Worm (Caenorhabditis elegans) whole organism, mixed stage, embryonic: ENCODE data around the gene T26H5.10.

ENCODE experiments used
- M03D4.4 ChIP-seq: sonication (generic microtip); optimal IDR thresholded peaks from 2 replicates; lab custom pipeline; 2017; ENCODE audit warnings: mild to moderate bottlenecking, missing genetic modification characterization, missing compliant biosample characterization
- bed-3 ChIP-seq: fragments of 200-800 bp; sonication (Bioruptor generic); optimal IDR thresholded peaks from 3 replicates; lab custom pipeline; 2018; ENCODE audit warnings: mild to moderate bottlenecking, missing genetic modification characterization, moderate library complexity, missing compliant biosample characterization
- blmp-1 ChIP-seq: fragments of 150-350 bp; optimal IDR thresholded peaks from 2 replicates; lab custom pipeline; 2014; ENCODE audit warnings: missing biosample characterization, missing genetic modification characterization
- ceh-39 ChIP-seq: fragments of 150-350 bp; optimal IDR thresholded peaks from 2 replicates; lab custom pipeline; 2014; ENCODE audit warnings: missing biosample characterization, missing genetic modification characterization
- ceh-43 ChIP-seq: fragments of 200-800 bp; sonication (Bioruptor generic); optimal IDR thresholded peaks from 2 replicates; lab custom pipeline; 2018; ENCODE audit warnings: mild to moderate bottlenecking, missing genetic modification characterization, moderate library complexity, missing compliant biosample characterization
- ceh-83 ChIP-seq: fragments of 200-800 bp; sonication (Bioruptor generic); optimal IDR thresholded peaks from 2 replicates; lab custom pipeline; 2018; ENCODE audit warnings: mild to moderate bottlenecking, missing genetic modification characterization, missing compliant biosample characterization
- ces-1 ChIP-seq: fragments of 150-350 bp; optimal IDR thresholded peaks from 2 replicates; lab custom pipeline; 2014; ENCODE audit warnings: missing biosample characterization, missing genetic modification reagents, missing genetic modification characterization
- cnd-1 ChIP-seq: fragments of 200-800 bp; sonication (Bioruptor generic); optimal IDR thresholded peaks from 2 replicates; lab custom pipeline; 2018; ENCODE audit warnings: mild to moderate bottlenecking, missing genetic modification characterization, missing compliant biosample characterization
- drap-1 ChIP-seq: fragments of 200-800 bp; sonication (Bioruptor generic); optimal IDR thresholded peaks from 3 replicates; lab custom pipeline; 2018; ENCODE audit warnings: mild to moderate bottlenecking, missing genetic modification characterization, missing compliant biosample characterization
- elt-1 ChIP-seq: sonication (generic microtip); optimal IDR thresholded peaks from 2 replicates; lab custom pipeline; 2017; ENCODE audit warnings: missing genetic modification characterization, mild to moderate bottlenecking, missing compliant biosample characterization, antibody characterized with exemption, moderate library complexity, borderline replicate concordance; ENCODE audit not compliant: insufficient read depth
- elt-3 ChIP-seq: fragments of 150-350 bp; optimal IDR thresholded peaks from 2 replicates; lab custom pipeline; 2014; ENCODE audit warnings: missing biosample characterization, missing genetic modification characterization
- ham-2 ChIP-seq: fragments of 200-800 bp; sonication (Bioruptor generic); optimal IDR thresholded peaks from 2 replicates; lab custom pipeline; 2018; ENCODE audit warnings: mild to moderate bottlenecking, missing genetic modification characterization, missing compliant biosample characterization
- hlh-1 ChIP-seq: fragments of 150-350 bp; optimal IDR thresholded peaks from 2 replicates; lab custom pipeline; 2014; ENCODE audit warnings: missing biosample characterization, missing genetic modification reagents, missing genetic modification characterization
- lin-13 ChIP-seq: fragments of 150-350 bp; optimal IDR thresholded peaks from 2 replicates; lab custom pipeline; 2014; ENCODE audit warnings: missing biosample characterization, missing genetic modification characterization
- lin-32 ChIP-seq: fragments of 200-800 bp; sonication (Bioruptor generic); optimal IDR thresholded peaks from 2 replicates; lab custom pipeline; 2018; ENCODE audit warnings: mild to moderate bottlenecking, missing genetic modification characterization, missing compliant biosample characterization
- lsy-2 ChIP-seq: fragments of 150-350 bp; optimal IDR thresholded peaks from 2 replicates; lab custom pipeline; 2014; ENCODE audit warnings: missing biosample characterization, missing genetic modification characterization
- mab-5 ChIP-seq: fragments of 150-350 bp; optimal IDR thresholded peaks from 2 replicates; lab custom pipeline; 2014; ENCODE audit warnings: missing biosample characterization, missing genetic modification characterization
- mep-1 ChIP-seq: fragments of 150-350 bp; optimal IDR thresholded peaks from 2 replicates; lab custom pipeline; 2017; ENCODE audit warnings: missing biosample characterization, missing genetic modification reagents, missing genetic modification characterization, inconsistent platforms
- nhr-12 ChIP-seq: fragments of 150-350 bp; optimal IDR thresholded peaks from 2 replicates; lab custom pipeline; 2014; ENCODE audit warnings: missing biosample characterization, missing genetic modification characterization
- nhr-2 ChIP-seq: fragments of 150-350 bp; optimal IDR thresholded peaks from 2 replicates; lab custom pipeline; 2014; ENCODE audit warnings: missing biosample characterization, missing genetic modification characterization
- nhr-237 ChIP-seq: fragments of 150-350 bp; optimal IDR thresholded peaks from 2 replicates; lab custom pipeline; 2014; ENCODE audit warnings: missing biosample characterization, missing genetic modification characterization
- nhr-28 ChIP-seq: fragments of 150-350 bp; optimal IDR thresholded peaks from 2 replicates; lab custom pipeline; 2014; ENCODE audit warnings: missing biosample characterization, missing genetic modification characterization
- nhr-76 ChIP-seq: sonication (generic microtip); optimal IDR thresholded peaks from 2 replicates; lab custom pipeline; 2017; ENCODE audit warnings: missing biosample characterization, missing genetic modification characterization
- pha-4 ChIP-seq: fragments of 150-350 bp; optimal IDR thresholded peaks from 2 replicates; lab custom pipeline; 2018; ENCODE audit warnings: missing biosample characterization, missing genetic modification reagents, missing genetic modification characterization
- sem-2 ChIP-seq: fragments of 200-800 bp; sonication (Bioruptor generic); optimal IDR thresholded peaks from 2 replicates; lab custom pipeline; 2018; ENCODE audit warnings: mild to moderate bottlenecking, missing genetic modification characterization, missing compliant biosample characterization
- snpc-4 ChIP-seq: fragments of 150-350 bp; optimal IDR thresholded peaks from 2 replicates; lab custom pipeline; 2014; ENCODE audit warnings: missing biosample characterization, missing genetic modification characterization
- sptf-1 ChIP-seq: sonication (generic microtip); optimal IDR thresholded peaks from 2 replicates; lab custom pipeline; 2017; ENCODE audit warnings: mild to moderate bottlenecking, missing genetic modification characterization, moderate library complexity, missing compliant biosample characterization
- tbx-8 ChIP-seq: fragments of 200-800 bp; sonication (Bioruptor generic); optimal IDR thresholded peaks from 2 replicates; lab custom pipeline; 2018; ENCODE audit warnings: mild to moderate bottlenecking, missing genetic modification characterization, moderate library complexity, missing compliant biosample characterization
- unc-120 ChIP-seq: sonication (generic microtip); optimal IDR thresholded peaks from 2 replicates; lab custom pipeline; 2017; ENCODE audit warnings: missing genetic modification characterization, missing compliant biosample characterization; ENCODE audit not compliant: poor library complexity, severe bottlenecking
- unc-39 ChIP-seq: fragments of 150-350 bp; optimal IDR thresholded peaks from 2 replicates; lab custom pipeline; 2014; ENCODE audit warnings: missing biosample characterization, missing genetic modification characterization
- unc-62 ChIP-seq: fragments of 150-350 bp; optimal IDR thresholded peaks from 2 replicates; lab custom pipeline; 2014; ENCODE audit warnings: missing biosample characterization, missing genetic modification reagents, missing genetic modification characterization
- ztf-11 ChIP-seq: fragments of 150-350 bp; optimal IDR thresholded peaks from 2 replicates; lab custom pipeline; 2014; ENCODE audit warnings: missing biosample characterization, missing genetic modification characterization

Gene T26H5.10

DNA sequence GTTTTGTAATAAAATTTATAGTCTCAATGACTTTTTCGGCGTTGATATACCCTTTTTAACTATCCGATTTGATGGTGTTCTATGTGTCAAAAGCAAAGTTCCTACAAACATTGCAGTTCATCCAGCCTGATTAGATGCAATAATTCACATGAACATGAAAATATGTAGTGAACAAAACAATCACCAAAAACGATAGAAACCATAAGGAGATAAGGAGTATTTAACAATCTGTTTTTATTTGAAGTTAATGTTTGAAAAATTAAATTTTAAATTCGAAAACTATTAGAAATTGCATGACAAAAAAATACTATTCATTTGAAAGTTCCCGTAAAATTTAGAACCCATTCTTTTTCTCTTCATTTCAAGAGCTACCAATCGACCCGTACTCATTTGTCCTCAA is 16.7 kb downstream of the T26H5.10 start, which contains the start of gene fbxa-209:
Gene fbxa-209, minus strand, starts transcription at position 101 of the 400 bp plus-strand sequence.
- TF ChIP-seq cnd-1 (tag; lab: Kevin White, UChicago) = no peak
- no peak for TF ChIP-seq M03D4.4 (tag; lab: Kevin White, UChicago)
- TF ChIP-seq nhr-2 (tag; lab: Kevin White, UChicago) = no peak
- no peak for TF ChIP-seq ham-2 (GFP tag; lab: Kevin White, UChicago)
- TF ChIP-seq ces-1 (GFP tag; lab: Kevin White, UChicago) = no peak
- no peak for TF ChIP-seq ztf-11 (tag; lab: Kevin White, UChicago)
- TF ChIP-seq mab-5 (tag; lab: Kevin White, UChicago) = no peak
- TF ChIP-seq pha-4 (tag; lab: Kevin White, UChicago) = no peak
- TF ChIP-seq unc-39 (tag; lab: Kevin White, UChicago) = no peak
- no peak for TF ChIP-seq ceh-83
- no peak for TF ChIP-seq nhr-76 (tag; lab: Kevin White, UChicago)
- TF ChIP-seq ceh-43 (GFP tag; lab: Kevin White, UChicago) = no peak
- TF ChIP-seq sptf-1 (tag; lab: Kevin White, UChicago) = no peak
- no peak for TF ChIP-seq drap-1 (GFP tag; lab: Kevin White, UChicago)
- no peak for TF ChIP-seq lin-13 (tag; lab: Kevin White, UChicago)
- no peak for TF ChIP-seq hlh-1 (tag; lab: Kevin White, UChicago)
- no peak for TF ChIP-seq lin-32 (GFP tag; lab: Kevin White, UChicago)
- no peak for TF ChIP-seq nhr-237 (tag; lab: Kevin White, UChicago)
- TF ChIP-seq, all 35 proteins: peak for 0

DNA sequence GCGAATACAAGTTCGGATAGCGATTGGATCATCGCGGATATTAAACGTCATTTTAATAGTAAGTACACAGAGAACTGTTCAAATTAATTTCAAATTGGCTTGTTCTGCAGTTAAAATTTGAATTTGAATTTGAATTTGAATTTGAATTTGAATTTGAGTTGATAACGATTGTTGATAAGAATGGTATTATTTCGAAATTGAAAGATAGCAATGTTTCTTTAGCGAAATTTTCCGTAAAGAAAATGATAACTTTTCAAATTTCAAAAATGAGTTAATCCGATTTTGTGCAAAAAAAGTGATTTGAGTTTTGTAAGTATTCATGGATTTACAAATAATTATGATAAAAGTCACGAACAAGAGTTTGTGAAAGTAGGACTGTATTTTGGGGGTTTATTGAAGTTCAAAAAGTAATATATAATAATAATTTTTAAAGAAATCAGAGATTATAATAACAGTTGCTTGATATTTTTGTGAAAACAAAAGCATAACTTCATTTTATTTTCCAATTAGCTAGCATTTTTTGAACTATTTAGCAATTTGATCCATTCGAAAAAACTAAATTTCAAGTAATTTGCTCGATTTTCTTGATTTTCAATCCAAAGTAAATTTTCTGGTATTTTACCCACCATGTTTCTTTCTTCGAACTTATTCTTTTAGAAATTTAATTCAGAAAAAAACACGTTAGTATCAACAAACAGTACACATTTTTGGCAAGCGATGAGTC is 18.1 kb downstream of the T26H5.10 start, which contains the start of gene Y36E3A.2:
Gene Y36E3A.2, plus strand, starts transcription at position 674 of the 724 bp plus-strand sequence.
- TF ChIP-seq nhr-2 (tag; lab: Kevin White, UChicago) = no peak
- TF ChIP-seq, all 35 proteins: peak for 0

- TF ChIP-seq elt-1 = no peak
- no peak for TF ChIP-seq nhr-2 (tag; lab: Kevin White, UChicago)
- no peak for TF ChIP-seq nhr-12 (tag; lab: Kevin White, UChicago)
- no peak for TF ChIP-seq nhr-237 (tag; lab: Kevin White, UChicago)
- no peak for TF ChIP-seq lin-13 (tag; lab: Kevin White, UChicago)
- no peak for TF ChIP-seq ceh-43 (GFP tag; lab: Kevin White, UChicago)
- TF ChIP-seq lsy-2 (tag; lab: Kevin White, UChicago) = no peak
- TF ChIP-seq tbx-8 (GFP tag; lab: Kevin White, UChicago) = no peak
- no peak for TF ChIP-seq nhr-28 (tag; lab: Kevin White, UChicago)
- TF ChIP-seq snpc-4 (tag; lab: Kevin White, UChicago) = no peak
- no peak for TF ChIP-seq pha-4 (tag; lab: Kevin White, UChicago)
Observed at ce11 chrV:15423601-15424000, 20.0 kb downstream of the T26H5.10 start, which contains the start of gene fbxa-104. fbxa-104 (minus strand) TSS chrV:15423683.

ce11 chrV:15417822-15418221 is 25.8 kb downstream of the T26H5.10 start, which contains the start of gene T06E6.10:
T06E6.10 (plus strand) TSS chrV:15418122.
- TF ChIP-seq blmp-1 (tag; lab: Kevin White, UChicago) = no peak
- TF ChIP-seq unc-120 (tag; lab: Kevin White, UChicago) = no peak
- no peak for TF ChIP-seq unc-62 (GFP tag; lab: Kevin White, UChicago)
- no peak for TF ChIP-seq tbx-8 (GFP tag; lab: Kevin White, UChicago)
- no peak for TF ChIP-seq lin-13 (tag; lab: Kevin White, UChicago)
- TF ChIP-seq nhr-237 (tag; lab: Kevin White, UChicago) = no peak
- no peak for TF ChIP-seq bed-3
- TF ChIP-seq ceh-83 = no peak
- no peak for TF ChIP-seq ceh-39
- TF ChIP-seq elt-3 = no peak

- TF ChIP-seq cnd-1 (tag; lab: Kevin White, UChicago) (no peak), blmp-1 (tag; lab: Kevin White, UChicago) (no peak), elt-3 (no peak), ceh-83 (no peak), nhr-237 (tag; lab: Kevin White, UChicago) (no peak), elt-1 (no peak), ztf-11 (tag; lab: Kevin White, UChicago) (no peak), unc-120 (tag; lab: Kevin White, UChicago) (no peak), pha-4 (tag; lab: Kevin White, UChicago) (no peak), ceh-39 (no peak), sptf-1 (tag; lab: Kevin White, UChicago) (no peak), sem-2 (GFP tag; lab: Kevin White, UChicago) (no peak), lin-32 (GFP tag; lab: Kevin White, UChicago) (no peak), mep-1 (tag; lab: Kevin White, UChicago) (no peak), lin-13 (tag; lab: Kevin White, UChicago) (no peak), unc-39 (tag; lab: Kevin White, UChicago) (no peak), hlh-1 (tag; lab: Kevin White, UChicago) (no peak)
Observed at ce11 chrV:15415951-15416350, 27.7 kb downstream of the T26H5.10 start, which contains the start of gene srh-265. srh-265 (plus strand) TSS chrV:15416251.
